Worm (Caenorhabditis elegans): ENCODE results near the gene F38B2.6.

Gene F38B2.6

DNA sequence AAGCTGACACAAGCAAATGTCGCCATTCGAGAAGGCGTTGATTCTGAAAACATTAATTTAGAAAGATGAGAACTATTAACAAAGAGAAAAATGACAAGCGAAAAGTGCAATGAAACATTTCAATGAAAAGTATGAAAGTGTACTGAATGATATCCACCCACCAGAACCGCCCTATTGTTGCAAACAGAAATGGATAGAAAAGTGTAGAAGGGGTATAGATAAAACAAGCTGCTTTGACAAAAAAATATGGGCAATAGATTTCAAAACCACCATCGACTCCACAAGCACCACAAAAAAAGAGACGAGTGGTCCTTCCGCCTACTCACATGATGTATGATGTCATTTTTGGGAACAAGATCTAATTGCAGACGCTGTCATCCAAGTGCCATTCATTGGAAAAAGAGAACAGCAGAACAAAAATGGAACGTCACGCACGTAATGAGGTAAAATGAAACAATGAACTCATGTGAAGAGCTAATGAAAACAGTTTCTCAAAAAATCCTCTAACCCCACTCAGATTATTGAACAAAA lies 40.4 kb downstream of the F38B2.6 start, which contains the start of gene C34F6.10:
Gene C34F6.10, minus strand, starts transcription at position 51 of the 531 bp plus-strand sequence.
- TF ChIP-seq nfya-1 (tag; optimal IDR thresholded peaks at IDR 0.05; ENCODE audit: insufficient read depth): peak; percentile 5
- peak; percentile 5 for TF ChIP-seq ama-1 (optimal IDR thresholded peaks at IDR 0.05)
- peak; percentile 16 for TF ChIP-seq lsy-12 (tag; optimal IDR thresholded peaks at IDR 0.05)
- TF ChIP-seq lin-39 (tag; optimal IDR thresholded peaks at IDR 0.05): peak; percentile 1
- TF ChIP-seq sea-2 (GFP tag; optimal IDR thresholded peaks at IDR 0.05): no peak
- TF ChIP-seq nhr-23 (tag; optimal IDR thresholded peaks at IDR 0.05): no peak
